Fruit fly (Drosophila melanogaster) whole organism, adult: ENCODE measurements around the gene CG11317.

Experiments used
- CG11617 ChIP-seq: fragments of 200-800 bp; sonication (Bioruptor generic); optimal IDR thresholded peaks from 2 replicates; lab custom pipeline; 2017; ENCODE audit warnings: mild to moderate bottlenecking, missing biosample characterization, missing genetic modification reagents, missing genetic modification characterization
- CG14711 ChIP-seq: fragments of 200-800 bp; sonication (Bioruptor generic); optimal IDR thresholded peaks from 2 replicates; lab custom pipeline; 2018; ENCODE audit warnings: missing biosample characterization, mild to moderate bottlenecking, missing genetic modification characterization, moderate library complexity
- CG5204 ChIP-seq: fragments of 200-800 bp; sonication (Bioruptor generic); optimal IDR thresholded peaks from 2 replicates; lab custom pipeline; 2016; ENCODE audit warnings: missing biosample characterization, missing genetic modification characterization
- CG7045 ChIP-seq: fragments of 200-800 bp; sonication (Bioruptor generic); optimal IDR thresholded peaks from 2 replicates; lab custom pipeline; 2017; ENCODE audit warnings: missing biosample characterization, mild to moderate bottlenecking, missing genetic modification characterization
- Mnt ChIP-seq: fragments of 200-800 bp; sonication (Bioruptor generic); optimal IDR thresholded peaks from 2 replicates; lab custom pipeline; 2016; ENCODE audit warnings: missing biosample characterization, mild to moderate bottlenecking, missing genetic modification characterization
- cic ChIP-seq: fragments of 200-800 bp; sonication (Bioruptor generic); optimal IDR thresholded peaks from 2 replicates; lab custom pipeline; 2017; ENCODE audit warnings: missing biosample characterization, mild to moderate bottlenecking, missing genetic modification characterization, moderate library complexity
- kay ChIP-seq: fragments of 200-800 bp; sonication (Bioruptor generic); peaks from one replicate; lab custom pipeline; 2016; ENCODE audit warnings: missing biosample characterization, missing genetic modification characterization, borderline replicate concordance
- pad ChIP-seq: fragments of 200-800 bp; sonication (Bioruptor generic); optimal IDR thresholded peaks from 3 replicates; lab custom pipeline; 2017; ENCODE audit warnings: missing biosample characterization, missing genetic modification characterization, mild to moderate bottlenecking, moderate library complexity, missing genetic modification reagents
- tj ChIP-seq: fragments of 200-800 bp; sonication (Bioruptor generic); optimal IDR thresholded peaks from 3 replicates; lab custom pipeline; 2017; ENCODE audit warnings: missing biosample characterization, mild to moderate bottlenecking, missing genetic modification characterization, moderate library complexity
- toe ChIP-seq: fragments of 200-800 bp; sonication (Bioruptor generic); optimal IDR thresholded peaks from 2 replicates; lab custom pipeline; 2016; ENCODE audit warnings: missing biosample characterization, missing genetic modification characterization

DNA sequence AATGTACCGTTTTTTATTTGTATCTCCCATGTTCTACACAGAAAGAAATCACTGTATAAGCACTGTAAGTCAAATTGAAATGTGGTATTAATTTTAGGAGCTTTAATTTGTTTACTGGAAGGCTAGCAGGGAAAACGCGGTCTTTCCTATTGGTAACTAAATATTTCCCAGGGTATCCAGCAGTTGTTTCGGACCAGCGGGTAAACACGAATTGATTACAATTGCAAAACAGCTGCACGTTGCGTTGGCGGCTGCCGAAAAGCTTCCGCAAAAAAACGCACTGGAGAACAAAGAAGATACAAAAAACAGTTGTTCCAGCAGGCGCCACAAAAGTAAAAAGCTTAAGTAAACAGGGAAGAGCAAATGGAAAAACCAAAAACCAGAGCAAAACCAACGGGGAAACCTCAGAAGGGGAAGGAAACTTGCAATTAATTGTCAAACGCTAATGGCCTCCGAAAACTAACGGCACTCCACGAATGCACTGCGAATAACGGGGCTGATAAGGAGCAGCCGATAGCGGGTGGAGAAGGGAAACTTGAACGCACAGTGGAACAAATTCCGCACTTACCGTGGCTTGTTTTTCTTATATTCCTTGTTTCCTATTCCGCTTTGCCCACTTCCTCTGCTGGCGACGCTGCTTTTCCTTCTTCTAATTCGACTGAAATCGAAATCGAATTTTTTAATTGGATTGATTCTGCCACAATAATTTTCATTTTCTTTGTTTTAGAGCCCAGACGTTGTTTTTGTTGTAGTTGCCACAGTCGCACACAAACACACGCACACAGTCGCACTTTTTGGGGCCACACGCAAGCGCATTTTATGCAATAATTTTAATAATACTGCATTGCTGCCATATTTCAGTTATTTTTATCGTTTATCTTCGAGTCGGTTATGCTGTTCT, 37.1 kb downstream of the CG11317 start:
- no peak for TF ChIP-seq Mnt (GFP tag; lab: Kevin White, UChicago)
- no peak for TF ChIP-seq CG11617 (GFP tag; lab: Kevin White, UChicago)
- TF ChIP-seq cic, result no peak
- no peak for TF ChIP-seq kay (GFP tag; lab: Kevin White, UChicago)
- peak; percentile 98 for TF ChIP-seq pad (GFP tag; lab: Kevin White, UChicago)
- peak; percentile 30 for TF ChIP-seq CG5204 (GFP tag; lab: Kevin White, UChicago)
- TF ChIP-seq CG7045 (GFP tag; lab: Kevin White, UChicago), result peak; percentile 32
- no peak for TF ChIP-seq toe (GFP tag; lab: Kevin White, UChicago)
- TF ChIP-seq tj (GFP tag; lab: Kevin White, UChicago), result no peak
- no peak for TF ChIP-seq CG14711 (tag; lab: Kevin White, UChicago)
